Fruit fly (Drosophila melanogaster) whole organism, embryonic: ENCODE measurements around the gene CG32087.

ENCODE experiments used
- ATbp ChIP-seq: fragments of 200-800 bp; sonication (Bioruptor generic); optimal IDR thresholded peaks from 2 replicates; lab custom pipeline; 2017; ENCODE audit warnings: missing biosample characterization, mild to moderate bottlenecking, missing genetic modification characterization, missing genetic modification reagents
- Atf-2 ChIP-seq: fragments of 200-800 bp; sonication (Bioruptor generic); optimal IDR thresholded peaks from 2 replicates; lab custom pipeline; 2016; ENCODE audit warnings: missing biosample characterization, missing genetic modification characterization
- Atf3 ChIP-seq: fragments of 200-800 bp; sonication (Bioruptor generic); optimal IDR thresholded peaks from 3 replicates; lab custom pipeline; 2016; ENCODE audit warnings: missing biosample characterization, missing genetic modification characterization
- CG1024 ChIP-seq: fragments of 200-800 bp; sonication (Bioruptor generic); IDR thresholded peaks from 2 replicates; pipeline ENCODE4 v1.3.6; 2022; ENCODE audit warnings: missing biosample characterization, missing genetic modification characterization
- CG11695 ChIP-seq: fragments of 200-800 bp; sonication (Bioruptor generic); IDR thresholded peaks from 3 replicates; pipeline ENCODE4 v1.3.6; 2022; ENCODE audit warnings: missing biosample characterization, missing genetic modification characterization
- CG12219 ChIP-seq: fragments of 200-800 bp; sonication (Bioruptor generic); optimal IDR thresholded peaks from 3 replicates; lab custom pipeline; 2018; ENCODE audit warnings: missing biosample characterization, mild to moderate bottlenecking, missing genetic modification characterization
- CG13123 ChIP-seq: fragments of 200-800 bp; sonication (Bioruptor generic); optimal IDR thresholded peaks from 2 replicates; lab custom pipeline; 2016; ENCODE audit warnings: missing biosample characterization, missing genetic modification characterization
- CG15601 ChIP-seq: fragments of 200-800 bp; sonication (Bioruptor generic); optimal IDR thresholded peaks from 3 replicates; lab custom pipeline; 2019; ENCODE audit warnings: missing biosample characterization, mild to moderate bottlenecking, missing genetic modification characterization, moderate library complexity
- CG16813 ChIP-seq: fragments of 200-800 bp; sonication (Bioruptor generic); IDR thresholded peaks from 3 replicates; pipeline ENCODE4 v1.3.6; 2022; ENCODE audit warnings: missing biosample characterization, missing genetic modification characterization; ENCODE audit not compliant: partially characterized antibody
- CG32767 ChIP-seq: fragments of 200-800 bp; sonication (Bioruptor generic); IDR thresholded peaks from 2 replicates; pipeline ENCODE4 v1.3.6; 2022; ENCODE audit warnings: missing biosample characterization, missing genetic modification characterization
- CG34376 ChIP-seq: fragments of 200-800 bp; sonication (Bioruptor generic); optimal IDR thresholded peaks from 2 replicates; lab custom pipeline; 2018; ENCODE audit warnings: missing biosample characterization, mild to moderate bottlenecking, missing genetic modification characterization
- CG34422 ChIP-seq: fragments of 200-800 bp; sonication (Bioruptor generic); IDR thresholded peaks from 3 replicates; pipeline ENCODE4 v1.3.6; 2022; ENCODE audit warnings: missing biosample characterization, missing genetic modification characterization
- CG4617 ChIP-seq: fragments of 200-800 bp; sonication (Bioruptor generic); optimal IDR thresholded peaks from 3 replicates; lab custom pipeline; 2016; ENCODE audit warnings: missing biosample characterization, missing genetic modification characterization, borderline replicate concordance
- CG5180 ChIP-seq: fragments of 200-800 bp; sonication (Bioruptor generic); optimal IDR thresholded peaks from 3 replicates; lab custom pipeline; 2017; ENCODE audit warnings: missing biosample characterization, missing genetic modification characterization, mild to moderate bottlenecking, moderate library complexity, missing genetic modification reagents
- CG6175 ChIP-seq: fragments of 200-800 bp; sonication (Bioruptor generic); IDR thresholded peaks from 3 replicates; pipeline ENCODE4 v1.3.6; 2022; ENCODE audit warnings: missing biosample characterization, missing genetic modification characterization
- CG6683 ChIP-seq: fragments of 200-800 bp; sonication (Bioruptor generic); optimal IDR thresholded peaks from 2 replicates; lab custom pipeline; 2017; ENCODE audit warnings: missing biosample characterization, mild to moderate bottlenecking, missing genetic modification characterization, missing genetic modification reagents
- CG6791 ChIP-seq: fragments of 200-800 bp; sonication (Bioruptor generic); IDR thresholded peaks from 3 replicates; pipeline ENCODE4 v1.3.6; 2022; ENCODE audit warnings: missing biosample characterization, missing genetic modification characterization; ENCODE audit not compliant: partially characterized antibody
- CG7839 ChIP-seq: fragments of 200-800 bp; sonication (Bioruptor generic); optimal IDR thresholded peaks from 3 replicates; lab custom pipeline; 2018; ENCODE audit warnings: missing biosample characterization, mild to moderate bottlenecking, missing genetic modification characterization, moderate library complexity
- CG9215 ChIP-seq: fragments of 200-800 bp; sonication (Bioruptor generic); IDR thresholded peaks from 2 replicates; pipeline ENCODE4 v1.3.6; 2022; ENCODE audit warnings: missing biosample characterization, missing genetic modification characterization
- Camta ChIP-seq: fragments of 200-800 bp; sonication (Bioruptor generic); optimal IDR thresholded peaks from 2 replicates; lab custom pipeline; 2016; ENCODE audit warnings: missing biosample characterization, missing genetic modification characterization
- Fer2 ChIP-seq: fragments of 200-800 bp; sonication (Bioruptor generic); optimal IDR thresholded peaks from 2 replicates; lab custom pipeline; 2018; ENCODE audit warnings: missing biosample characterization, mild to moderate bottlenecking, missing genetic modification characterization, moderate library complexity
- Gug ChIP-seq: fragments of 200-800 bp; sonication (Bioruptor generic); IDR thresholded peaks from 4 replicates; pipeline ENCODE4 v1.3.6; 2022; ENCODE audit warnings: missing biosample characterization, missing genetic modification characterization
- H2.0 ChIP-seq: fragments of 200-800 bp; sonication (Bioruptor generic); IDR thresholded peaks from 2 replicates; pipeline ENCODE4 v1.3.6; 2022; ENCODE audit warnings: missing biosample characterization, missing genetic modification characterization
- HmgD ChIP-seq: fragments of 200-800 bp; sonication (Bioruptor generic); optimal IDR thresholded peaks from 3 replicates; lab custom pipeline; 2016; ENCODE audit warnings: missing biosample characterization, missing genetic modification characterization
- Hr78 ChIP-seq, 2 experiments: fragments of 200-800 bp in 1 of 2; fragments of >200 bp in 1 of 2; sonication (Bioruptor generic) in 1 of 2; optimal IDR thresholded peaks; 2 replicates each; lab custom pipeline; 2017 to 2019; ENCODE audit warnings: missing biosample characterization in 2 of 2, missing genetic modification characterization in 2 of 2, mild to moderate bottlenecking in 1 of 2, moderate library complexity in 1 of 2
- Hsf ChIP-seq: fragments of 200-800 bp; sonication (Bioruptor generic); optimal IDR thresholded peaks from 3 replicates; lab custom pipeline; 2016; ENCODE audit warnings: missing biosample characterization, missing genetic modification characterization
- NFAT ChIP-seq: fragments of 200-800 bp; sonication (Bioruptor generic); IDR thresholded peaks from 2 replicates; pipeline ENCODE4 v1.3.6; 2022; ENCODE audit warnings: missing biosample characterization, missing genetic modification characterization
- Nf-YB ChIP-seq: fragments of 200-800 bp; sonication (Bioruptor generic); optimal IDR thresholded peaks from 3 replicates; lab custom pipeline; 2019; ENCODE audit warnings: missing biosample characterization, mild to moderate bottlenecking, missing genetic modification characterization, moderate library complexity
- Opbp ChIP-seq: fragments of 200-800 bp; sonication (Bioruptor generic); IDR thresholded peaks from 3 replicates; pipeline ENCODE4 v1.3.6; 2022; ENCODE audit warnings: missing biosample characterization, missing genetic modification characterization; ENCODE audit not compliant: partially characterized antibody
- Ptx1 ChIP-seq: fragments of 200-800 bp; sonication (Bioruptor generic); IDR thresholded peaks from 2 replicates; pipeline ENCODE4 v1.3.6; 2022; ENCODE audit warnings: missing biosample characterization, missing genetic modification characterization
- Rx ChIP-seq: fragments of 200-800 bp; sonication (Bioruptor generic); IDR thresholded peaks from 2 replicates; pipeline ENCODE4 v1.3.6; 2022; ENCODE audit warnings: missing biosample characterization, missing genetic modification characterization
- Sin3A ChIP-seq: fragments of >200 bp; optimal IDR thresholded peaks from 2 replicates; lab custom pipeline; 2018
- ab ChIP-seq: fragments of 200-800 bp; sonication (Bioruptor generic); optimal IDR thresholded peaks from 2 replicates; lab custom pipeline; 2016; ENCODE audit warnings: missing biosample characterization, missing genetic modification characterization
- chn ChIP-seq: fragments of 200-800 bp; sonication (Bioruptor generic); optimal IDR thresholded peaks from 2 replicates; lab custom pipeline; 2016; ENCODE audit warnings: missing biosample characterization, missing genetic modification characterization
- ci ChIP-seq: fragments of 200-800 bp; sonication (Bioruptor generic); IDR thresholded peaks from 3 replicates; pipeline ENCODE4 v1.3.6; 2022; ENCODE audit warnings: missing biosample characterization, missing genetic modification characterization
- ewg ChIP-seq: fragments of 200-800 bp; sonication (Bioruptor generic); optimal IDR thresholded peaks from 3 replicates; lab custom pipeline; 2017; ENCODE audit warnings: mild to moderate bottlenecking, missing biosample characterization, missing genetic modification reagents, missing genetic modification characterization
- gem ChIP-seq: fragments of 200-800 bp; sonication (Bioruptor generic); optimal IDR thresholded peaks from 2 replicates; lab custom pipeline; 2019; ENCODE audit warnings: missing biosample characterization, mild to moderate bottlenecking, missing genetic modification characterization, moderate library complexity
- gsb ChIP-seq: fragments of 200-800 bp; sonication (Bioruptor generic); IDR thresholded peaks from 2 replicates; pipeline ENCODE4 v1.3.6; 2022; ENCODE audit warnings: missing biosample characterization, missing genetic modification characterization
- mld ChIP-seq: fragments of 200-800 bp; sonication (Bioruptor generic); IDR thresholded peaks from 3 replicates; pipeline ENCODE4 v1.3.6; 2022; ENCODE audit warnings: missing biosample characterization, missing genetic modification characterization; ENCODE audit not compliant: partially characterized antibody
- nau ChIP-seq: fragments of 200-800 bp; sonication (Bioruptor generic); optimal IDR thresholded peaks from 3 replicates; lab custom pipeline; 2017; ENCODE audit warnings: missing biosample characterization, mild to moderate bottlenecking, missing genetic modification characterization, missing genetic modification reagents
- nmo ChIP-seq: fragments of 200-800 bp; sonication (Bioruptor generic); optimal IDR thresholded peaks from 2 replicates; lab custom pipeline; 2018; ENCODE audit warnings: missing biosample characterization, mild to moderate bottlenecking, missing genetic modification characterization, moderate library complexity
- prd ChIP-seq, 3 experiments: fragments of >200 bp in 2 of 3; fragments of 200-800 bp in 1 of 3; sonication (Bioruptor generic) in 1 of 3; optimal IDR thresholded peaks in 2 of 3; IDR thresholded peaks in 1 of 3; 2 replicates in 2 of 3; 3 replicates in 1 of 3; pipeline versions ENCODE4 v1.3.6 to Lab custom; 2017 to 2022; ENCODE audit warnings: missing biosample characterization in 1 of 3, missing genetic modification characterization in 1 of 3
- pzg ChIP-seq: fragments of 200-800 bp; sonication (Bioruptor generic); optimal IDR thresholded peaks from 3 replicates; lab custom pipeline; 2018; ENCODE audit warnings: missing biosample characterization, mild to moderate bottlenecking, missing genetic modification characterization, moderate library complexity
- tna ChIP-seq: fragments of 200-800 bp; sonication (Bioruptor generic); IDR thresholded peaks from 2 replicates; pipeline ENCODE4 v1.3.6; 2022; ENCODE audit warnings: missing biosample characterization, missing genetic modification characterization; ENCODE audit not compliant: partially characterized antibody
- vfl ChIP-seq: fragments of 200-800 bp; sonication (Bioruptor generic); optimal IDR thresholded peaks from 2 replicates; lab custom pipeline; 2016; ENCODE audit warnings: missing biosample characterization, missing genetic modification characterization
- vnd ChIP-seq: fragments of 200-800 bp; sonication (Bioruptor generic); IDR thresholded peaks from 3 replicates; pipeline ENCODE4 v1.3.6; 2022; ENCODE audit warnings: missing biosample characterization, missing genetic modification characterization; ENCODE audit not compliant: partially characterized antibody
- wek ChIP-seq: fragments of 200-800 bp; sonication (Bioruptor generic); optimal IDR thresholded peaks from 3 replicates; lab custom pipeline; 2018; ENCODE audit warnings: missing biosample characterization, mild to moderate bottlenecking, missing genetic modification characterization, moderate library complexity

CG32087 gene

dm6 chr3L:11696294-11697116 lies 35.4 kb upstream of the CG32087 start, which contains the start of gene Dph1 (continued):
- TF ChIP-seq CG4617 (GFP tag; lab: Kevin White, UChicago) (peak; percentile 76), CG34376 (GFP tag; lab: Kevin White, UChicago) (peak; percentile 77), CG7839 (tag; lab: Kevin White, UChicago) (peak; percentile 88), vnd (GFP tag; lab: Robert Waterston, UW) (no peak), Gug (peak; percentile 86), chn (peak; percentile 81), ci (GFP tag; lab: Robert Waterston, UW) (peak; percentile 95), tna (GFP tag; lab: Robert Waterston, UW) (no peak; the same call in 1 of the 2 replicates), CG16813 (GFP tag; lab: Robert Waterston, UW) (no peak), Hr78 (GFP tag; optimal IDR thresholded peaks at IDR 0.05; lab: Kevin White, UChicago) (peak in 1 of 2 experiments; percentile 89), CG13123 (GFP tag; lab: Kevin White, UChicago) (peak; percentile 16), ab (GFP tag; lab: Kevin White, UChicago) (peak; percentile 77), Nf-YB (peak; percentile 54), CG9215 (no peak; the same call in 1 of the 2 replicates), Ptx1 (GFP tag; lab: Robert Waterston, UW) (no peak; the same call in 1 of the 2 replicates), Atf-2 (GFP tag; lab: Kevin White, UChicago) (peak; percentile 81), Sin3A (lab: Kevin White, UChicago) (peak; percentile 55), ATbp (GFP tag; lab: Kevin White, UChicago) (peak; percentile 88), gsb (GFP tag; lab: Robert Waterston, UW) (peak; percentile 34; the same call in 1 of the 2 replicates), Camta (GFP tag; lab: Kevin White, UChicago) (peak; percentile 61), CG5180 (GFP tag; lab: Kevin White, UChicago) (peak; percentile 72), gem (peak; percentile 87), NFAT (peak; percentile 85; the same call in 1 of the 2 replicates), CG34422 (GFP tag; lab: Robert Waterston, UW) (peak; percentile 93), Fer2 (no peak), pzg (GFP tag; lab: Kevin White, UChicago) (peak; percentile 86), CG1024 (GFP tag; lab: Robert Waterston, UW) (peak; percentile 74), nmo (GFP tag; lab: Kevin White, UChicago) (peak; percentile 82), prd (optimal IDR thresholded peaks at IDR 0.05; lab: Kevin White, UChicago) (no peak), prd (GFP tag; IDR thresholded peaks at IDR 0.05; lab: Robert Waterston, UW) (peak; percentile 84), CG11695 (GFP tag; lab: Robert Waterston, UW) (peak; percentile 89), CG6175 (GFP tag; lab: Robert Waterston, UW) (peak; percentile 67; the same call in 2 of the 3 replicates), Rx (GFP tag; lab: Robert Waterston, UW) (peak; percentile 84), CG6791 (GFP tag; lab: Robert Waterston, UW) (no peak), Atf3 (GFP tag; lab: Kevin White, UChicago) (peak; percentile 66), Opbp (peak; percentile 46; the same call in 1 of the 3 replicates), CG12219 (GFP tag; lab: Kevin White, UChicago) (peak; percentile 89), CG15601 (tag; lab: Kevin White, UChicago) (peak; percentile 65), Hsf (GFP tag; lab: Kevin White, UChicago) (peak; percentile 76), CG6683 (peak; percentile 55), nau (GFP tag; lab: Kevin White, UChicago) (peak; percentile 72), wek (peak; percentile 54), ewg (peak; percentile 77), H2.0 (GFP tag; lab: Robert Waterston, UW) (peak; percentile 77), CG32767 (GFP tag; lab: Robert Waterston, UW) (peak; percentile 86), mld (no peak), vfl (peak; percentile 22), HmgD (GFP tag; lab: Kevin White, UChicago) (peak; percentile 61)
